Fruit fly (Drosophila melanogaster) ovary, adult (tissue): ENCODE measurements around the gene CG10562.

Source experiments
- CG17801 ChIP-seq: fragments of 200-800 bp; optimal IDR thresholded peaks from 2 replicates; lab custom pipeline; 2019; ENCODE audit warnings: missing biosample characterization, mild to moderate bottlenecking, missing genetic modification characterization, moderate library complexity; ENCODE audit not compliant: partially characterized antibody

Gene CG10562

dm6 chr3R:25281165-25281564, 41.4 kb downstream of the CG10562 start, which contains the start of gene CG11892:
TSS of gene CG11892 (plus strand) at chr3R:25281548.
- TF ChIP-seq CG17801, result peak; percentile 29

dm6 chr3R:25279796-25280350, 42.7 kb downstream of the CG10562 start, which contains the start of gene CG10514:
TSS of gene CG10514 (minus strand) at chr3R:25279846.
- TF ChIP-seq CG17801, result no peak

dm6 chr3R:25277112-25277511, 45.4 kb downstream of the CG10562 start, which contains the start of gene CG10513:
TSS of gene CG10513 (minus strand) at chr3R:25277212.
- no peak for TF ChIP-seq CG17801

dm6 chr3R:25275276-25275675, 47.3 kb downstream of the CG10562 start:
- peak; percentile 77 for TF ChIP-seq CG17801

dm6 chr3R:25273537-25273936, 49.0 kb downstream of the CG10562 start, which contains the start of gene CG11878:
TSS of gene CG11878 (plus strand) at chr3R:25273837.
- no peak for TF ChIP-seq CG17801
